Fruit fly (Drosophila melanogaster): ENCODE measurements around the gene CG7131.

DNA sequence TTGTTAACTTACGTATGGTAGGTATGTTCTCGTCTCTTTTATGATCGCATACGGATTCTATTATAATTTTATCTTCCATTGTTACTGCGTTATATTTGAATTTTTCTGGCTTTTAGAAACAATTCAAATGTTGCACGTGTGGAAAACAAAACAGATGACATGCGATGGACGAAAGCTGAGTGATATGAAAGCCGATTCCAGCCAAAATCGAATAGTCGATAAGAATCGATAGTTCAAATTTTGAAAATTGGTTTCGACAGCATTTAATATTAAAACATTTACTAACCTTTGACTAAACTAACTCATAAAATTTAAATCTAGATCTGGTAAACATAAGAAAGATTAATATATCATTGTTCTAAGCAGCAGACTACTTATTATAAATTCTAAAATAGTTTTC lies 13.0 kb upstream of the CG7131 start, which contains the start of gene Polr1E:
- TF ChIP-seq CG8478 (optimal IDR thresholded peaks at IDR 0.05) (no peak), CTCF (optimal IDR thresholded peaks at IDR 0.05) (no peak)

Measured in S2 (cell line).